Fruit fly (Drosophila melanogaster) whole organism: ENCODE results near the gene PolI.

ENCODE experiments used
- CG8478 ChIP-seq: fragments of >200 bp; optimal IDR thresholded peaks from 2 replicates; lab custom pipeline; 2018; ENCODE audit warnings: inconsistent platforms
- EcR ChIP-seq, 2 experiments: fragments of >200 bp; optimal IDR thresholded peaks; 2 replicates each; lab custom pipeline; 2017; ENCODE audit warnings: missing biosample characterization in 2 of 2, missing genetic modification characterization in 2 of 2, missing genetic modification reagents in 2 of 2
- usp ChIP-seq: fragments of >200 bp; optimal IDR thresholded peaks from 2 replicates; lab custom pipeline; 2017; ENCODE audit warnings: missing biosample characterization, missing genetic modification characterization, mixed read lengths

DNA sequence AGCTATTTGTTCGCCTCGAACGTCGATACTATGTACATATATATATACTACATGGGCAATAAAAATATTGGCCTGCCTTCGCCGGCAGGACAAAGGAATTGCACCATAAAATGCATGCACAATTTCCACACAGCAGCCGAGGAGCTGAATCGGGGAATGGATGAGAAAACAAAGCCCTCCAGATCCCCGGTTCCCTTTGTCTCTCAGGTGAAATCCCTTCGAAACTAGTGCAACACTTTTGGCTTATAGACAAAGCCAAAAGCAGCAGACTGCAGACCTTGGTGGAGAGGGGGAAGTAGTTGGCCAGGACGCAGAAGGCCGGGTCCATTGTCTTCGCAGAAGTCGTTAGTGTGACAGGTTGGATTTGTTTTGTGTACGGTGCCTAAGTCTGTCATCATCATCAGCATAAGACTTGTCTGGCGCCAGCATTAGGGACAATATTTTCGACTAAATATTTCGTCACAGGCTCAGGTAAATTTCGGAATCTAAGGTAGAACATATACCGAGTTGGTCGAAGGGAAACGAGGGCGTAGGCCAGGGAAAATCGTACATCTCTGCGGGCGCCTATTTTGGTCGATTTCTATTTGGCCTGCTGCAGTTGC is 27.9 kb upstream of the PolI start:
- no peak for TF ChIP-seq CG8478 (lab: Kevin White, UChicago)
- TF ChIP-seq usp (GFP tag; lab: Kevin White, UChicago), result no peak
- no peak for TF ChIP-seq EcR (GFP tag; optimal IDR thresholded peaks at IDR 0.05; lab: Kevin White, UChicago)
